Fruit fly (Drosophila melanogaster): Measurements from ENCODE around the gene ru.

ru gene

DNA sequence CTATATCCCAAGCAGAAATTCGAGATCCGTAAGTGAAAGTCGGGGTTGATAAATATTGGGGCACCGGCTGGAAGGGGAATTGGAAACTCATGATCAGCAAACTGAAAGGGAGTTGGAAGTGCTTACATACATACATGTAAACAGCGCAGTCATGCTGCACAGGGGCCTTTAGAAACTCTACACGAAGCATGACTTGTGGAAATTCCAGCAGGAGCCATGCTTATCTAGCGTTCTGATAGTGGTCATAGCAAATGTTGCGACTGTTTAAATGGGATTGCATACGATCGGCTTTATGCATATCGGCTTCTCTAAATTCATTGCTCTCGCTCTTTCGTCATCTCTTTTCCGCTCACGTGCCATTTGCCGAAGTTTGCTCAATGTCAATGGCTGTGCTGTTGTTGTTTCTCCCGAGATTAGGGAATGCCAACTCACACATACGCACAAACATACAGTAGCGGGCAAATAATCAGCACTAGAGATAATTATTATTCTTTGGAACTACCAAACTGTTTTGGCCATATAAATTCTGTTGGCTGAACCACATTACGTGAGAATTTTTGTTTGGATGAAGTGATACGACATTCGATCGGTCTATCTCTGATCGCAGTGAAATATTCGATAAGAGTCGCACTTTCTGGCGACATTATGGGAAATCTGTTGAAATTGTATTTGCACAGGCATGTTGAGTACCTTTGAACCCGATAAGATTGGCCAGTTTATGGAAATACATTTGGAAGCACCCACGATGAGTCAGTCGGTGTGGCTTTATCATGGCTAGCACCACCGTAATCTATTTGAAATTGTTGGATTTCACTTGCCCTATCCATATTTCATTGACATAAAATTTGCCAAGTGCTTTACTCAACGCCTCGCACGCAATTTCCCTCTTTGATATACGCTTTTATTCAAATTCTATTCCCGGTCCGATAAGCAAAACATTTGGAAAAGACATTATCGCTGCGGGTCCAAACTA, 34.2 kb upstream of the ru start (continued):
- TF ChIP-seq Spps (tag; optimal IDR thresholded peaks at IDR 0.05): no peak

DNA sequence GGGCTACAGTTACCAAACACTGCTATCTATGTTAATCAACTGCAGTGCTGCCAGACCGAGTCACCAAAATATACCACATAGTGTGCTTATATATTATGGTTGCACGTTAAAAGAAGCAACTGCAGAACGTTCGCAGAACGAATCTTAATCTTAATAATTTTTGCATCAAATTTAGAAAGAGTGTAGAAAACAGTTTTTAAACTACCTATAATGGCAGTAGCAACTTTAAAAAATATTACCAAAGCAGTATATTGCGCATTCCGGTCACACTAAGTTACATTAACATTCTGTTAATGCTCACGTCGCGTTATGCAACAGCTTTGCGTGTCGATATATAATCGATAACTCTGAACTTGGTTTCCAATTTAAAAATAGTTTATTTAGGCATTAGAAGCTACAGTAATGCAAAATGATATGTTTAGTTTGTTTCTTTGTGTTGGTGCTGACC, 28.3 kb upstream of the ru start, which contains the start of gene indra:
TSS of gene indra (minus strand) at position 271 of the 448 bp plus-strand sequence.
- TF ChIP-seq NfI (GFP tag; optimal IDR thresholded peaks at IDR 0.05) (peak; percentile 67), so (GFP tag; IDR thresholded peaks at IDR 0.05) (no peak), CG9437 (GFP tag; optimal IDR thresholded peaks at IDR 0.05) (peak; percentile 96), CG17385 (GFP tag; optimal IDR thresholded peaks at IDR 0.05) (peak; percentile 46), CG14441 (GFP tag; IDR thresholded peaks at IDR 0.05) (no peak), CG4730 (GFP tag; IDR thresholded peaks at IDR 0.05) (no peak), dimm (GFP tag; IDR thresholded peaks at IDR 0.05) (no peak), dmrt99B (tag; optimal IDR thresholded peaks at IDR 0.05) (no peak), CG30431 (GFP tag; optimal IDR thresholded peaks at IDR 0.05) (no peak), CG15011 (GFP tag; optimal IDR thresholded peaks at IDR 0.05) (no peak), CG9932 (GFP tag; IDR thresholded peaks at IDR 0.05) (peak; percentile 72), Lim3 (GFP tag; IDR thresholded peaks at IDR 0.05) (no peak), CG15696 (tag; optimal IDR thresholded peaks at IDR 0.05) (peak; percentile 56), CG7928 (GFP tag; optimal IDR thresholded peaks at IDR 0.05) (no peak), esg (GFP tag; conservative IDR thresholded peaks at IDR 0.05) (peak; percentile 32; the same call in 1 of the 2 replicates), Lhr (GFP tag; optimal IDR thresholded peaks at IDR 0.05) (peak; percentile 33), mld (GFP tag; IDR thresholded peaks at IDR 0.05; ENCODE audit: partially characterized antibody) (0 out of 3 replicates have a peak, but pooled peaks have one; percentile 53), CG17361 (GFP tag; IDR thresholded peaks at IDR 0.05) (no peak; the same call in 2 of the 3 replicates), knrl (GFP tag; IDR thresholded peaks at IDR 0.05; ENCODE audit: partially characterized antibody) (peak; percentile 33; the same call in 1 of the 3 replicates), CTCF (GFP tag; optimal IDR thresholded peaks at IDR 0.05) (no peak), CG1792 (GFP tag; optimal IDR thresholded peaks at IDR 0.05) (peak; percentile 62), CG17802 (tag; optimal IDR thresholded peaks at IDR 0.05) (no peak), NC2α (GFP tag; optimal IDR thresholded peaks at IDR 0.05) (no peak), pan (optimal IDR thresholded peaks at IDR 0.05) (no peak), pan (GFP tag; optimal IDR thresholded peaks at IDR 0.05 in 1 of 2, IDR thresholded peaks at IDR 0.05 in 1 of 2) (no peak), CG12391 (tag; optimal IDR thresholded peaks at IDR 0.05) (peak; percentile 67), dysf (GFP tag; IDR thresholded peaks at IDR 0.05) (peak; percentile 39; the same call in 1 of the 3 replicates), CG17359 (tag; optimal IDR thresholded peaks at IDR 0.05) (peak; percentile 32), prd (optimal IDR thresholded peaks at IDR 0.05) (no peak), prd (GFP tag; IDR thresholded peaks at IDR 0.05) (peak; percentile 45; the same call in 1 of the 3 replicates), Hr51 (GFP tag; optimal IDR thresholded peaks at IDR 0.05) (peak in 1 of 2 experiments; percentile 49), CG6654 (GFP tag; optimal IDR thresholded peaks at IDR 0.05) (no peak), Fer3 (tag; optimal IDR thresholded peaks at IDR 0.05) (peak; percentile 7), CG3163 (GFP tag; optimal IDR thresholded peaks at IDR 0.05) (peak; percentile 17), CG32767 (GFP tag; IDR thresholded peaks at IDR 0.05) (no peak), Xrp1 (GFP tag; IDR thresholded peaks at IDR 0.05) (peak; percentile 29; the same call in 1 of the 2 replicates), seq (GFP tag; IDR thresholded peaks at IDR 0.05) (no peak), CG10654 (GFP tag; optimal IDR thresholded peaks at IDR 0.05) (peak; percentile 48), Camta (GFP tag; optimal IDR thresholded peaks at IDR 0.05) (peak; percentile 24), CG1233 (GFP tag; optimal IDR thresholded peaks at IDR 0.05) (no peak), CG16815 (GFP tag; optimal IDR thresholded peaks at IDR 0.05) (peak; percentile 9), zf30C (GFP tag; optimal IDR thresholded peaks at IDR 0.05) (no peak), Hmr (GFP tag; optimal IDR thresholded peaks at IDR 0.05) (no peak), z (GFP tag; IDR thresholded peaks at IDR 0.05) (no peak), CG10274 (GFP tag; optimal IDR thresholded peaks at IDR 0.05) (peak; percentile 7), CG4404 (GFP tag; IDR thresholded peaks at IDR 0.05) (no peak)

Measured in whole organism, embryonic.